Worm (Caenorhabditis elegans) whole organism, midembryonic: ENCODE results near the gene C16C8.18.
"Not testable (repeated sequence)": the region's sequence is repeated elsewhere in the genome, so short reads cannot be mapped to it uniquely, and the experiment has no call there.

Experiments
- T22C8.4 ChIP-seq: fragments of 200-800 bp; sonication (Bioruptor generic); IDR thresholded peaks from 2 replicates; pipeline ENCODE4 v1.3.6; 2022; ENCODE audit warnings: missing genetic modification characterization, missing compliant biosample characterization
- cog-1 ChIP-seq: sonication (generic microtip); optimal IDR thresholded peaks from 2 replicates; lab custom pipeline; 2016; ENCODE audit warnings: missing genetic modification characterization, missing compliant biosample characterization
- flt-1 ChIP-seq: fragments of 200-800 bp; sonication (Bioruptor generic); IDR thresholded peaks from 2 replicates; pipeline ENCODE4 v1.3.6; 2022; ENCODE audit warnings: missing genetic modification characterization, missing compliant biosample characterization
- klf-2 ChIP-seq: fragments of 200-800 bp; sonication (Bioruptor generic); conservative IDR thresholded peaks from 2 replicates; pipeline ENCODE4 v1.3.6; 2022; ENCODE audit warnings: missing genetic modification reagents, missing genetic modification characterization, missing compliant biosample characterization
- med-1 ChIP-seq: sonication (generic microtip); optimal IDR thresholded peaks from 2 replicates; lab custom pipeline; 2017; ENCODE audit warnings: missing genetic modification characterization, mild to moderate bottlenecking, missing compliant biosample characterization, antibody characterized with exemption, missing genetic modification reagents; ENCODE audit not compliant: insufficient read depth
- ref-1 ChIP-seq: fragments of 200-800 bp; sonication (Bioruptor generic); conservative IDR thresholded peaks from 2 replicates; pipeline ENCODE4 v1.3.6; 2022; ENCODE audit warnings: missing genetic modification reagents, missing genetic modification characterization, missing compliant biosample characterization
- tab-1 ChIP-seq: fragments of 200-800 bp; sonication (Bioruptor generic); IDR thresholded peaks from 2 replicates; pipeline ENCODE4 v1.3.6; 2022; ENCODE audit warnings: missing genetic modification characterization, missing compliant biosample characterization
- ztf-23 ChIP-seq: fragments of 200-800 bp; sonication (Bioruptor generic); IDR thresholded peaks from 2 replicates; pipeline ENCODE4 v1.3.6; 2022; ENCODE audit warnings: missing genetic modification reagents, missing genetic modification characterization, missing compliant biosample characterization
- ztf-29 ChIP-seq: fragments of 200-800 bp; sonication (Bioruptor generic); IDR thresholded peaks from 2 replicates; pipeline ENCODE4 v1.3.6; 2022; ENCODE audit warnings: missing genetic modification reagents, missing genetic modification characterization, missing compliant biosample characterization

C16C8.18 gene

DNA sequence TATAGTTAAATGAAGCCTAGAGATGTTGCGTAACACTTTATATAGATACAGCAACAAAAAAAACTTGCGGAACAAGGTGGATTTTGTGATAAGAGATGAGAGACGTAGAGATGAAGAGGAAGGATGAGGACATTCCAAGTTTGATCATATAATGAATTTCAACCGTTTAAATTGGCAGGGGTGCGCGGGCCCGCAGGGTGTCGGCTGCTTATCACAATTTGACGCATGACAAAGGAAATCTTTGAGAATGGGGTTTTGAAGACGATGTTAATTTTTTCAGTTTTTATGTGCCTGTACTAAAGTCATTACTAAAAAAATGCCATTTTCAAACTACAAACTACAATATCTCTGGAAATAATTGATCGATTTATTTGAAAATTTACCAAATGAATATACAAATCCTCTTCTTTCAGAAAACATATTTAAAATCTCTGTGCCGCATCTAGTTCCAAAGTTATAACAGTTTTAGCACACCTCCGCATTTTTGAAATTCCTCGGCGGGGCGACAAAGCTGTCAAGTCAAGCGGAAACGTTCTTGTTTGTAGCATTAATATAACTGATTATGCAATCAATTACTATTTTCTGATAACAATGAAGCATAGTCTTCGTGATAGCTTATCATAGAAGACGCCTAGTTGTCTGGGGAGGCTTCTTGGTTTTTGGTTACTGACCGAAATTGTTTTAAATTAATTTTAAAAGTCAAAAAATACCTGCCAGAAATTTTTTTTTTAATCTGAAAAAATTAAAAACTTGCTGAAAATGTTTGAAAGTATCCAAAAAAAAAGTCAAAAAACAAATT, 10.5 kb downstream of the C16C8.18 start:
- no peak for TF ChIP-seq tab-1
- TF ChIP-seq klf-2 (GFP tag; lab: Robert Waterston, UW), result no peak
- TF ChIP-seq flt-1 (GFP tag; lab: Robert Waterston, UW), result no peak

DNA sequence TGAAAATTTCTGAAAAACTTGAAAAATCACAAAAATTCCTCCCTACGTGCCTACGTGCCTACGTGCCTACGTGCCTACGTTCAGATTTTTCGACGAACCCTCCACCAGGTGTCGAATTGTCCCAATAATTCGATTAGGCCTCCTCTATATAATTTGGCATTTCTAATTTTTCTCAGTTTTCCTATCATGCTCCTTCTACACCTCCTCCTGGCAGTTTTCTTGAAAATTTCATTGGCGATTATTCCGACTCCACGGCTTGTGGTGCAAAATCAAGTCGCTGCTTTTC, 11.1 kb downstream of the C16C8.18 start, which contains the start of gene C16C8.17:
Gene C16C8.17 (plus strand): TSS at position 187 of the 286 bp plus-strand sequence.
- TF ChIP-seq ztf-29 (GFP tag; lab: Robert Waterston, UW) (no peak), flt-1 (GFP tag; lab: Robert Waterston, UW) (no peak), cog-1 (tag; lab: Kevin White, UChicago) (no peak), T22C8.4 (GFP tag; lab: Robert Waterston, UW) (no peak)

DNA sequence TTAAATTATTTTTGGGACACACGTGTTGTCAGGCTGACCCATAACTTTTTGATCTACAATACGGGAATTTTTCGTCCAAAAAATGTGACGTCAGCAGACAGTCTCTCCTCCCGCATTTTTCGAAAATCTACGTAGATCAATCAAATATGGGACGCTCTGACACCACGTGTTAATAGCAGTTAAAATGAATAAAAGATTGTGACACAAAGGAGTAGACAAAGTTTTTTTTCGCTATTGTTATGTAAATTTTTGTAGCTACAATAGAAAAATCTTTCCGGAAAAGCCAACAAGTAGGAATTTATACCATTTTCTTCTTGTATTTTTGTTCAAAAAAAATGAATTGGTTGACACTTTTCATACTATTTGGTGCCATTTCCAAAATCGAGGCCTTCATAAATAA, 11.9 kb downstream of the C16C8.18 start, which contains the start of gene C16C8.27:
Gene C16C8.27 (plus strand): TSS at position 301 of the 400 bp plus-strand sequence.
- TF ChIP-seq cog-1 (tag; lab: Kevin White, UChicago), result no peak
- TF ChIP-seq flt-1 (GFP tag; lab: Robert Waterston, UW), result no peak
- no peak for TF ChIP-seq tab-1
- TF ChIP-seq ztf-23, result no peak
- no peak for TF ChIP-seq ref-1
- TF ChIP-seq ztf-29 (GFP tag; lab: Robert Waterston, UW), result no peak
- TF ChIP-seq T22C8.4 (GFP tag; lab: Robert Waterston, UW), result no peak
- no peak for TF ChIP-seq med-1
- TF ChIP-seq klf-2 (GFP tag; lab: Robert Waterston, UW), result no peak

DNA sequence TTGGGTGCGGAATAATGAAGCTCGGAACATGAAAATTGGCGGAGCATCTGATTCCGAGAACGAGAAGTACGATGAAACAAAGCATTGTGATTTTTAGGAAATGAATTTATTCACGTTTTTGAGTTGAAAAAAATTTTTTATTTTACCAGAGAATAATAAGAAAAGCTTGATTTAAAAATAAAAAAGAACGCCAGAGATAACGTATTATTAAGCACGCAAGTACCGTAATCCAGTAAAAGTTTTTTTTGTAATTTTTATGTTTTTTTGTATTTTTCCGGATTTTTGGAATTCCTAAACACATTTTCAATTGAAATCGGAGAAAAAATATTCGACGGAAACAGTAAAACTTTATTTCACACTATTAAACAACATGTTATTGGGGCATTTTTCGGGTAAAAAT, 13.7 kb downstream of the C16C8.18 start, which contains the start of gene C16C8.22:
Gene C16C8.22 (minus strand): TSS at position 101 of the 400 bp plus-strand sequence.
- TF ChIP-seq ztf-23 (no peak), cog-1 (tag; lab: Kevin White, UChicago) (no peak), flt-1 (GFP tag; lab: Robert Waterston, UW) (no peak), ref-1 (no peak), med-1 (no peak)

DNA sequence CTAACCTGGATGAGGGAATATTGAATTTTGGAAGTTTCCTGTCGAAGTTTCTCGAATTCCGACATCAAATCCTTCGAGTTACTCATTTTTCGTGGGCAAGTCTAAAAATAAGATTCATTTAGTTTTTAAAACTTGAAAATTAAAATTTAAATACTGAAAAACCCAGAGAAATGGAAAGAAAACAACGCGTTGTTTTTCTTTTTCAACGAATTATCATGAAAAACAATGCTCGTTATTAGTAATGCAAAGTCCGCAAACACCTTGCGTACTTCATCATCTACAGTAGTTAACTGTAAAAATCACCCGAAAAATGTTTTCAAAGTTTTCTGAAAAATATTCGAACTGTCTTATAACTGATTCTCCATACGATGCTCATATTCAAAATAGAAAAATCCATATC, 14.8 kb downstream of the C16C8.18 start, which contains the start of gene C16C8.4:
Gene C16C8.4 (minus strand): TSS at position 101 of the 400 bp plus-strand sequence.
- TF ChIP-seq klf-2 (GFP tag; lab: Robert Waterston, UW) (no peak), ref-1 (no peak), cog-1 (tag; lab: Kevin White, UChicago) (no peak), ztf-29 (GFP tag; lab: Robert Waterston, UW) (no peak), med-1 (no peak), flt-1 (GFP tag; lab: Robert Waterston, UW) (no peak), tab-1 (no peak), ztf-23 (no peak), T22C8.4 (GFP tag; lab: Robert Waterston, UW) (no peak)

DNA sequence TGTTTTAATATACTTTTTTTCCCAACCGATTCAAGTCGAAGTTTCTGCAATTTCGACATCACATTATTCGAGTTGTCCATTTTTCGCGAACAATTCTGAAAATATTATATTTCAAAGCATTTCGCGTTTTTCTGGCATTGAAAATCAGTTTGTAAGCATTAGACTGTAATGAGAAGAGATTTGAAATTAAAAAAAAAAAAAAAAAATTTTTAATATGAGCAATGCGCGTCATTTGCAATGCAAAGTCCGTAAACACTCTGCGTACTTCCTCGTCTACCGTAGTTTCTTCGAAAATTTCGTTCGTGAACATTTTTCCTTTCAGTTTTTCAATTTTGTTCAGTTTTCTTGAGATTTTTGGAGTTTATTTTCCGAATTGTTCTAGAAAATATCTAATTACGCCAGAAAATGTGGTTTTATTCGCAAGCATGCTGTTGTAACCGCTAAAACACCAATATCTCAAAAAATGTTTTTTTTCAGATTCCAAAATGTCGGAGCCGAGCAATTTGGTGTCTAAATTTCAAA, 15.8 kb downstream of the C16C8.18 start, which contains the start of the genes C16C8.5 and C16C8.16:
Gene C16C8.5 (minus strand): TSS at position 101 of the 522 bp plus-strand sequence.
Gene C16C8.16 (plus strand): TSS at position 472 of the 522 bp plus-strand sequence.
- TF ChIP-seq ref-1, result no peak
- TF ChIP-seq klf-2 (GFP tag; lab: Robert Waterston, UW), result no peak
- TF ChIP-seq flt-1 (GFP tag; lab: Robert Waterston, UW), result no peak
- no peak for TF ChIP-seq tab-1
- no peak for TF ChIP-seq cog-1 (tag; lab: Kevin White, UChicago)
- TF ChIP-seq ztf-29 (GFP tag; lab: Robert Waterston, UW), result no peak
- TF ChIP-seq T22C8.4 (GFP tag; lab: Robert Waterston, UW), result no peak
- TF ChIP-seq med-1, result no peak
- no peak for TF ChIP-seq ztf-23

DNA sequence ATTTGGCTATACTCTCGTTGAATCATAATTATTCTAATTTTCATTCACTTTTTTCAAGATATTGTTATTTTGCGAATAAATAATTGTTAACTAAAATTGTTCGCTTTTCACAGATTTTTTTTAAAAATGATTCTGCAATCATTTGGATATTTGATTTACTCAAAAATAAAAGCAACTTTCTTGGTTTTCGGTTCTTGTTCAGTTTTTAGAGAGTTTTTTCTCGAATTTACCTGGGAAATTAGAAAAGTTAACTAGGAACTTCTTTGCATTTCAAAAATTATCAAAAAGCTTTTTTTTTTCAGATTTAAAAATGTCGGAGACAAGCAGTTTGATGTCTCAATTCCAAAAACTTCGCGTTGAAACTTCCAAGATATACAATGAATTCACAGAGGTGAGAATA, 17.1 kb downstream of the C16C8.18 start, which contains the start of the genes C16C8.20 and gldi-6:
Gene C16C8.20 (plus strand): TSS at position 301 of the 400 bp plus-strand sequence.
Gene gldi-6 (plus strand): TSS at position 301 of the 400 bp plus-strand sequence.
- TF ChIP-seq ztf-29 (GFP tag; lab: Robert Waterston, UW) (no peak), T22C8.4 (GFP tag; lab: Robert Waterston, UW) (no peak), ref-1 (no peak), cog-1 (tag; lab: Kevin White, UChicago) (no peak), med-1 (no peak), ztf-23 (no peak)

DNA sequence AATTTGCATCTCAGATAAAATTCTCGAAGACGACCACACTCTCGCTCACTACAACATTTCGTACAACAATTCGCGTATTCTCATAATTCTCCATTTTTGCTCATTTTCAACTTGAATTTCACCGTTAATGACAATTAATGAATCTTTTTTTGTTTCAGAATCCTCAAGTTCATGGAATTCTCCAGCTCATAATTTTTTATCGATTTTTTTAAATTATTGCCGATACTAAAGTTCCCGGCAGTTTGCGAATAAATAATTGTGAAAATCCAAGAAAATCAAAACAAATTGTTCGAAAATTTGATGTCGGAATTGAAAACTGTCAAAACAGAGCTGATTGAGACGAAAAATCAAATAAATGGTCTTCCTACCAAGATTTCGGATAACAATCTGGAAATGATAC, 18.4 kb downstream of the C16C8.18 start, which contains the start of gene C16C8.21:
Gene C16C8.21 (plus strand): TSS at position 301 of the 400 bp plus-strand sequence.
- TF ChIP-seq ztf-23, result no peak
- no peak for TF ChIP-seq tab-1
- TF ChIP-seq med-1, result no peak
- TF ChIP-seq T22C8.4 (GFP tag; lab: Robert Waterston, UW), result no peak
- no peak for TF ChIP-seq flt-1 (GFP tag; lab: Robert Waterston, UW)
- no peak for TF ChIP-seq klf-2 (GFP tag; lab: Robert Waterston, UW)

DNA sequence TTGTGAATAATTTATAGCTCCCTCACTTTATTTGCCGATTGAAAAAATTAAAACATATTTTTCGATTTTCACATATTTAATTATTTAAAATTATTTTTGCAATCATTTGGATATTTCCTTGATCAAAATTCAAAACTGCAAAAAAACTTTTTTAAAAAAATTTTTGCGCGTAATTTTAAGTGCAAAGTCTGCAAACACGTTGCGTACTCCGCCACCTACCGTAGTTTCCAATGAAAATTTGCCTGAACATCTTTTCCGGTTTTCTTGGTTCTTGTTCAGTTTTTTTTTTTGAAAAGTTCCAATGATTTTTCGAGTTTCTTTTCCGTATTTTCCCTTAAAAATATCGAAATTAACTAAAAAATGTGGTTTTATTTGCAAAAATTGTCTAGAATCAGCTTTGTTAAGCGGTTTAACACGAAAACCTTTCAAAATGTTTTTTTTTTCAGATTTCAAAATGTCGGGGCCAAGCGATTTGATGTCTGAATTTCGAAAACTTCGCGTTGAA, 19.3 kb downstream of the C16C8.18 start, which contains the start of gene C16C8.25:
Gene C16C8.25 (plus strand): TSS at position 455 of the 505 bp plus-strand sequence.
- TF ChIP-seq ref-1 (no peak), med-1 (no peak), T22C8.4 (GFP tag; lab: Robert Waterston, UW) (no peak), ztf-29 (GFP tag; lab: Robert Waterston, UW) (no peak), klf-2 (GFP tag; lab: Robert Waterston, UW) (no peak), cog-1 (tag; lab: Kevin White, UChicago) (no peak), flt-1 (GFP tag; lab: Robert Waterston, UW) (no peak), ztf-23 (no peak)

DNA sequence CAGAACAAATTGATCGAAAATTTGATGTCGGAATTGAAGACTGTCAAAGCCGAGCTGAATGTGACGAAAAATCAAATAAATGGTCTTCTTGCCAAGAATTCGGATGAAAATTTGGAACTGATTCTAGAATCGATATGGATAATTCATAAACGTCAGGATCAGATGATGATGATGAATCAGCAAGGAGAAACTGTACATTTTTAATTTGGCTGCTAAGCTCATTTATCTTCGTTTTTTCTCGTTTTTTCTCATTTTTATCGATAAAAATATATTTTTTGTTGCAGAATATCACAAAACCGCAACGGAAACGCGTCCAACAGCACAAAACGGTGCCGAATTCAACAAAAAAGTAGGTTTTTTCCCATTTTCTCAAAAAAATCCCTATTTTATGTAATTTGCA, 20.0 kb downstream of the C16C8.18 start, which contains the start of gene C16C8.14:
Gene C16C8.14 (plus strand): TSS at position 301 of the 400 bp plus-strand sequence.
- not testable (repeated sequence) for TF ChIP-seq T22C8.4 (GFP tag; lab: Robert Waterston, UW); klf-2 (GFP tag; lab: Robert Waterston, UW); med-1
